Worm (Caenorhabditis elegans) whole organism, young adult: ENCODE results near the gene F55G7.4.

ENCODE experiments used
- F39B2.1 ChIP-seq: fragments of 200-800 bp; sonication (Bioruptor generic); IDR thresholded peaks from 2 replicates; pipeline ENCODE4 v1.3.6; 2022; ENCODE audit warnings: missing genetic modification reagents, missing genetic modification characterization, missing compliant biosample characterization
- F55B11.4 ChIP-seq: sonication (generic microtip); optimal IDR thresholded peaks from 2 replicates; lab custom pipeline; 2016; ENCODE audit warnings: missing compliant biosample characterization, missing genetic modification characterization, borderline replicate concordance; ENCODE audit not compliant: insufficient read depth
- ZK185.1 ChIP-seq: sonication (generic microtip); optimal IDR thresholded peaks from 2 replicates; lab custom pipeline; 2016; ENCODE audit warnings: mild to moderate bottlenecking, missing genetic modification characterization, missing compliant biosample characterization; ENCODE audit not compliant: poor library complexity, severe bottlenecking
- aptf-2 ChIP-seq: fragments of 200-800 bp; sonication (Bioruptor generic); conservative IDR thresholded peaks from 2 replicates; pipeline ENCODE4 v1.3.6; 2022; ENCODE audit warnings: missing genetic modification reagents, missing genetic modification characterization, missing compliant biosample characterization
- ets-4 ChIP-seq: fragments of 200-800 bp; sonication (Bioruptor generic); optimal IDR thresholded peaks from 2 replicates; lab custom pipeline; 2018; ENCODE audit warnings: mild to moderate bottlenecking, missing genetic modification characterization, missing compliant biosample characterization
- madf-10 ChIP-seq: sonication (generic microtip); optimal IDR thresholded peaks from 2 replicates; lab custom pipeline; 2016; ENCODE audit warnings: mild to moderate bottlenecking, missing genetic modification characterization, missing compliant biosample characterization
- nfya-1 ChIP-seq: sonication (generic microtip); optimal IDR thresholded peaks from 2 replicates; lab custom pipeline; 2017; ENCODE audit warnings: antibody characterized with exemption, missing compliant biosample characterization, missing genetic modification characterization, borderline replicate concordance; ENCODE audit not compliant: insufficient read depth
- pbrm-1 ChIP-seq: fragments of 200-800 bp; sonication (Bioruptor generic); IDR thresholded peaks from 2 replicates; pipeline ENCODE4 v1.3.6; 2022; ENCODE audit warnings: missing genetic modification reagents, missing genetic modification characterization, missing compliant biosample characterization
- rcor-1 ChIP-seq: fragments of 200-800 bp; sonication (Bioruptor generic); IDR thresholded peaks from 2 replicates; pipeline ENCODE4 v1.3.6; 2022; ENCODE audit warnings: missing genetic modification reagents, missing genetic modification characterization, missing compliant biosample characterization
- snpc-3.4 ChIP-seq: sonication (generic microtip); optimal IDR thresholded peaks from 2 replicates; lab custom pipeline; 2017; ENCODE audit warnings: missing genetic modification characterization, mild to moderate bottlenecking, missing compliant biosample characterization, antibody characterized with exemption, moderate library complexity, missing genotype, missing genetic modification reagents
- snpc-4 ChIP-seq, 5 experiments: fragments of 150-350 bp in 1 of 5; sonication (generic microtip) in 4 of 5; optimal IDR thresholded peaks; 2 replicates each; lab custom pipeline; 2014 to 2018; ENCODE audit warnings: missing genetic modification characterization in 5 of 5, missing biosample characterization in 3 of 5, antibody characterized with exemption in 2 of 5, mild to moderate bottlenecking in 2 of 5, missing compliant biosample characterization in 2 of 5, missing genotype in 2 of 5, moderate library complexity in 2 of 5, missing genetic modification reagents in 1 of 5
- somi-1 ChIP-seq: fragments of 200-800 bp; sonication (Bioruptor generic); optimal IDR thresholded peaks from 2 replicates; lab custom pipeline; 2018; ENCODE audit warnings: mild to moderate bottlenecking, missing genetic modification characterization, missing compliant biosample characterization
- ztf-3 ChIP-seq: fragments of 200-800 bp; sonication (Bioruptor generic); optimal IDR thresholded peaks from 2 replicates; lab custom pipeline; 2018; ENCODE audit warnings: mild to moderate bottlenecking, missing genetic modification characterization, missing compliant biosample characterization

ce11 chrX:11963659-11964058 is 36.0 kb downstream of the F55G7.4 start:
- no peak for TF ChIP-seq pbrm-1 (GFP tag; lab: Robert Waterston, UW)
- no peak for TF ChIP-seq aptf-2
- TF ChIP-seq ztf-3 (GFP tag; lab: Kevin White, UChicago): no peak
- no peak for TF ChIP-seq ZK185.1
- TF ChIP-seq nfya-1 (tag; lab: Kevin White, UChicago): no peak
- TF ChIP-seq F39B2.1 (GFP tag; lab: Robert Waterston, UW): no peak
- no peak for TF ChIP-seq ets-4 (GFP tag; lab: Kevin White, UChicago)
- no peak for TF ChIP-seq rcor-1 (GFP tag; lab: Robert Waterston, UW)
- no peak for TF ChIP-seq F55B11.4
- no peak for TF ChIP-seq snpc-4 (GFP tag; optimal IDR thresholded peaks at IDR 0.05; lab: Kevin White, UChicago)
- no peak for TF ChIP-seq snpc-4 (tag; optimal IDR thresholded peaks at IDR 0.05; lab: Kevin White, UChicago)
- TF ChIP-seq snpc-3.4 (tag; lab: Kevin White, UChicago): no peak
- TF ChIP-seq somi-1 (GFP tag; lab: Kevin White, UChicago): no peak
- TF ChIP-seq madf-10: no peak
